Worm (Caenorhabditis elegans): Measurements from ENCODE around the gene W09C2.8.

ce11 chrIV:9609095-9609494, 15.1 kb downstream of the W09C2.8 start:
- TF ChIP-seq nhr-11 (tag; optimal IDR thresholded peaks at IDR 0.05) (no peak), elt-1 (tag; optimal IDR thresholded peaks at IDR 0.05) (peak; percentile 40), snpc-4 (tag; optimal IDR thresholded peaks at IDR 0.05) (no peak), egl-27 (tag; optimal IDR thresholded peaks at IDR 0.05) (no peak), unc-62 (GFP tag; optimal IDR thresholded peaks at IDR 0.05) (no peak), elt-3 (tag; optimal IDR thresholded peaks at IDR 0.05) (no peak), gmeb-1 (tag; optimal IDR thresholded peaks at IDR 0.05) (no peak), nhr-23 (tag; optimal IDR thresholded peaks at IDR 0.05) (no peak), mdl-1 (tag; optimal IDR thresholded peaks at IDR 0.05) (no peak), lsy-2 (tag; optimal IDR thresholded peaks at IDR 0.05) (no peak), ztf-1 (GFP tag; conservative IDR thresholded peaks at IDR 0.05) (no peak), nhr-10 (tag; optimal IDR thresholded peaks at IDR 0.05) (no peak), unc-39 (tag; optimal IDR thresholded peaks at IDR 0.05) (no peak)

Measured in whole organism, L2 larva.